Worm (Caenorhabditis elegans) whole organism, dauer: ENCODE results near the gene F11E6.9.

Experiments
- unc-62 ChIP-seq: sonication (generic microtip); optimal IDR thresholded peaks from 2 replicates; lab custom pipeline; 2017; ENCODE audit warnings: missing biosample characterization, missing genetic modification reagents, missing genetic modification characterization

The F11E6.9 gene

ce11 chrIV:17475242-17475641, at the start of gene F11E6.9:
Gene F11E6.9, minus strand, starts transcription at chrIV:17475342.
- no peak for TF ChIP-seq unc-62

ce11 chrIV:17490679-17491078, 15.5 kb upstream of the F11E6.9 start, which contains the start of gene nas-6:
Gene nas-6, minus strand, starts transcription at chrIV:17490779.
- TF ChIP-seq unc-62, result no peak

- TF ChIP-seq unc-62, result no peak
These were observed 8.1 kb upstream of the F11E6.9 start, which contains the start of gene rabr-2 for ce11 chrIV:17483230-17483629. Gene rabr-2, minus strand, starts transcription at chrIV:17483330.

- TF ChIP-seq unc-62, result no peak
These were observed 601 bp upstream of the F11E6.9 start, which contains the start of gene grl-24 for ce11 chrIV:17475743-17476142. Gene grl-24, minus strand, starts transcription at chrIV:17475843.

ce11 chrIV:17474047-17474446, 1.1 kb downstream of the F11E6.9 start:
- no peak for TF ChIP-seq unc-62

ce11 chrIV:17473034-17473433, 2.1 kb downstream of the F11E6.9 start, which contains the start of gene gba-3:
Gene gba-3, plus strand, starts transcription at chrIV:17473334.
- TF ChIP-seq unc-62, result no peak

- peak; percentile 1 for TF ChIP-seq unc-62
These were observed 3.2 kb downstream of the F11E6.9 start, which contains the start of gene epic-1 for ce11 chrIV:17471870-17472459. Gene epic-1, minus strand, starts transcription at chrIV:17471920.

- TF ChIP-seq unc-62, result no peak
These were observed 5.0 kb downstream of the F11E6.9 start, which contains the start of gene F11E6.4 for ce11 chrIV:17470096-17470602. Gene F11E6.4, minus strand, starts transcription at chrIV:17470354.

ce11 chrIV:17467825-17468224, 7.3 kb downstream of the F11E6.9 start:
- TF ChIP-seq unc-62, result no peak

- no peak for TF ChIP-seq unc-62
These were observed 7.8 kb downstream of the F11E6.9 start, which contains the start of gene elo-2 for ce11 chrIV:17467325-17467724. Gene elo-2, minus strand, starts transcription at chrIV:17467408.

- TF ChIP-seq unc-62, result no peak
These were observed 9.3 kb downstream of the F11E6.9 start, which contains the start of gene F11E6.6 for ce11 chrIV:17465886-17466285. Gene F11E6.6, minus strand, starts transcription at chrIV:17465986.

ce11 chrIV:17463108-17463608, 12.0 kb downstream of the F11E6.9 start, which contains the start of gene F11E6.10:
Gene F11E6.10, minus strand, starts transcription at chrIV:17463158.
- TF ChIP-seq unc-62, result no peak

ce11 chrIV:17461222-17461707, 13.9 kb downstream of the F11E6.9 start, which contains the start of gene rif-1.1:
Gene rif-1.1, minus strand, starts transcription at chrIV:17461272.
- no peak for TF ChIP-seq unc-62

- TF ChIP-seq unc-62, result no peak
These were observed 21.1 kb downstream of the F11E6.9 start for ce11 chrIV:17453996-17454395.

ce11 chrIV:17453200-17453599, 21.9 kb downstream of the F11E6.9 start:
- no peak for TF ChIP-seq unc-62

ce11 chrIV:17450443-17450842, 24.7 kb downstream of the F11E6.9 start, which contains the start of gene F11E6.8:
Gene F11E6.8, minus strand, starts transcription at chrIV:17450543.
- TF ChIP-seq unc-62, result no peak

ce11 chrIV:17448319-17448718, 26.8 kb downstream of the F11E6.9 start:
- no peak for TF ChIP-seq unc-62

- TF ChIP-seq unc-62, result no peak
These were observed 32.6 kb downstream of the F11E6.9 start, which contains the start of gene F11E6.11 for ce11 chrIV:17442503-17442902. Gene F11E6.11, plus strand, starts transcription at chrIV:17442827.
